Worm (Caenorhabditis elegans) whole organism, young adult: ENCODE results near the gene praf-3.

Source experiments
- C06A6.2 ChIP-seq: fragments of 200-800 bp; sonication (Bioruptor generic); conservative IDR thresholded peaks from 2 replicates; pipeline ENCODE4 v1.3.6; 2022; ENCODE audit warnings: missing genetic modification characterization, missing compliant biosample characterization
- D2030.7 ChIP-seq: fragments of 200-800 bp; sonication (Bioruptor generic); IDR thresholded peaks from 2 replicates; pipeline ENCODE4 v1.3.6; 2022; ENCODE audit warnings: missing genetic modification reagents, missing genetic modification characterization, missing compliant biosample characterization
- F10E7.11 ChIP-seq: sonication (generic microtip); optimal IDR thresholded peaks from 2 replicates; lab custom pipeline; 2017; ENCODE audit warnings: mild to moderate bottlenecking, missing genetic modification characterization, moderate library complexity, missing compliant biosample characterization
- F37B4.10 ChIP-seq: fragments of 200-800 bp; sonication (Bioruptor generic); IDR thresholded peaks from 2 replicates; pipeline ENCODE4 v1.3.6; 2022; ENCODE audit warnings: missing genetic modification characterization, missing compliant biosample characterization
- F52B5.7 ChIP-seq: sonication (generic microtip); optimal IDR thresholded peaks from 2 replicates; lab custom pipeline; 2016; ENCODE audit warnings: mild to moderate bottlenecking, missing genetic modification characterization, missing compliant biosample characterization
- F57A8.1 ChIP-seq: fragments of 200-800 bp; sonication (Bioruptor generic); optimal IDR thresholded peaks from 2 replicates; lab custom pipeline; 2018; ENCODE audit warnings: mild to moderate bottlenecking, missing genetic modification characterization, moderate library complexity, missing compliant biosample characterization
- T07F8.4 ChIP-seq: sonication (generic microtip); optimal IDR thresholded peaks from 2 replicates; lab custom pipeline; 2016; ENCODE audit warnings: mild to moderate bottlenecking, missing genetic modification characterization, moderate library complexity, missing compliant biosample characterization
- Y95B8A.8 ChIP-seq: fragments of 200-800 bp; sonication (Bioruptor generic); IDR thresholded peaks from 2 replicates; pipeline ENCODE4 v1.3.6; 2022; ENCODE audit warnings: missing genetic modification reagents, missing genetic modification characterization, missing compliant biosample characterization
- aptf-2 ChIP-seq: fragments of 200-800 bp; sonication (Bioruptor generic); conservative IDR thresholded peaks from 2 replicates; pipeline ENCODE4 v1.3.6; 2022; ENCODE audit warnings: missing genetic modification reagents, missing genetic modification characterization, missing compliant biosample characterization
- atf-7 ChIP-seq: sonication (generic microtip); optimal IDR thresholded peaks from 2 replicates; lab custom pipeline; 2017; ENCODE audit warnings: mild to moderate bottlenecking, missing genetic modification characterization, missing compliant biosample characterization
- attf-3 ChIP-seq: fragments of 200-800 bp; sonication (Bioruptor generic); conservative IDR thresholded peaks from 2 replicates; pipeline ENCODE4 v1.3.6; 2022; ENCODE audit warnings: missing genetic modification reagents, missing genetic modification characterization, missing compliant biosample characterization
- attf-5 ChIP-seq: fragments of 200-800 bp; sonication (Bioruptor generic); optimal IDR thresholded peaks from 2 replicates; lab custom pipeline; 2018; ENCODE audit warnings: mild to moderate bottlenecking, missing genetic modification characterization, missing compliant biosample characterization
- bed-1 ChIP-seq: fragments of 200-800 bp; sonication (Bioruptor generic); IDR thresholded peaks from 2 replicates; pipeline ENCODE4 v1.3.6; 2022; ENCODE audit warnings: missing genetic modification reagents, missing genetic modification characterization, missing compliant biosample characterization
- cebp-1 ChIP-seq, 2 experiments: fragments of 200-800 bp in 1 of 2; sonication (Bioruptor generic) in 1 of 2; sonication (generic microtip) in 1 of 2; IDR thresholded peaks in 1 of 2; optimal IDR thresholded peaks in 1 of 2; 2 replicates each; pipeline versions ENCODE4 v1.3.6 to Lab custom; 2017 to 2022; ENCODE audit warnings: missing compliant biosample characterization in 2 of 2, missing genetic modification characterization in 2 of 2, mild to moderate bottlenecking in 1 of 2, missing genetic modification reagents in 1 of 2, moderate library complexity in 1 of 2
- cebp-2 ChIP-seq: fragments of 200-800 bp; sonication (Bioruptor generic); IDR thresholded peaks from 2 replicates; pipeline ENCODE4 v1.3.6; 2022; ENCODE audit warnings: missing genetic modification characterization, missing compliant biosample characterization
- ceh-100 ChIP-seq: fragments of 200-800 bp; sonication (Bioruptor generic); IDR thresholded peaks from 2 replicates; pipeline ENCODE4 v1.3.6; 2022; ENCODE audit warnings: missing genetic modification reagents, missing genetic modification characterization, missing compliant biosample characterization
- ceh-40 ChIP-seq: fragments of 200-800 bp; sonication (Bioruptor generic); IDR thresholded peaks from 2 replicates; pipeline ENCODE4 v1.3.6; 2022; ENCODE audit warnings: missing genetic modification characterization, missing compliant biosample characterization
- dpl-1 ChIP-seq: fragments of 150-350 bp; optimal IDR thresholded peaks from 2 replicates; lab custom pipeline; 2014; ENCODE audit warnings: missing biosample characterization, missing genetic modification reagents, missing genetic modification characterization
- egl-18 ChIP-seq: fragments of 200-800 bp; sonication (Bioruptor generic); IDR thresholded peaks from 2 replicates; pipeline ENCODE4 v1.3.6; 2022; ENCODE audit warnings: missing genetic modification reagents, missing genetic modification characterization, missing compliant biosample characterization
- egrh-3 ChIP-seq: fragments of 200-800 bp; sonication (Bioruptor generic); IDR thresholded peaks from 2 replicates; pipeline ENCODE4 v1.3.6; 2022; ENCODE audit warnings: missing genetic modification reagents, missing genetic modification characterization, missing compliant biosample characterization
- him-1 ChIP-seq: sonication (generic microtip); optimal IDR thresholded peaks from 2 replicates; lab custom pipeline; 2016; ENCODE audit warnings: missing genotype, missing genetic modification reagents, missing genetic modification characterization, missing compliant biosample characterization
- hmg-1.2 ChIP-seq: fragments of 200-800 bp; sonication (Bioruptor generic); IDR thresholded peaks from 2 replicates; pipeline ENCODE4 v1.3.6; 2022; ENCODE audit warnings: missing genetic modification reagents, missing genetic modification characterization, missing compliant biosample characterization
- hmg-20 ChIP-seq: fragments of 200-800 bp; sonication (Bioruptor generic); IDR thresholded peaks from 2 replicates; pipeline ENCODE4 v1.3.6; 2022; ENCODE audit warnings: missing genetic modification reagents, missing genetic modification characterization, missing compliant biosample characterization
- lag-1 ChIP-seq: fragments of 200-800 bp; sonication (Bioruptor generic); IDR thresholded peaks from 2 replicates; pipeline ENCODE4 v1.3.6; 2022; ENCODE audit warnings: missing genetic modification reagents, missing genetic modification characterization, missing compliant biosample characterization
- let-526 ChIP-seq: fragments of 200-800 bp; sonication (Bioruptor generic); IDR thresholded peaks from 2 replicates; pipeline ENCODE4 v1.3.6; 2022; ENCODE audit warnings: missing genetic modification reagents, missing genetic modification characterization, missing compliant biosample characterization
- lin-26 ChIP-seq: fragments of 200-800 bp; sonication (Bioruptor generic); IDR thresholded peaks from 2 replicates; pipeline ENCODE4 v1.3.6; 2022; ENCODE audit warnings: missing genetic modification reagents, missing genetic modification characterization, missing compliant biosample characterization
- lin-35 ChIP-seq, 3 experiments: fragments of 150-350 bp in 2 of 3; sonication (generic microtip) in 1 of 3; optimal IDR thresholded peaks; 2 replicates each; lab custom pipeline; 2014 to 2018; ENCODE audit warnings: missing biosample characterization in 3 of 3, missing genetic modification characterization in 3 of 3, missing genetic modification reagents in 3 of 3
- lir-1 ChIP-seq: fragments of 200-800 bp; sonication (Bioruptor generic); conservative IDR thresholded peaks from 2 replicates; pipeline ENCODE4 v1.3.6; 2022; ENCODE audit warnings: missing genetic modification reagents, missing genetic modification characterization, missing compliant biosample characterization
- lsl-1 ChIP-seq: fragments of 200-800 bp; sonication (Bioruptor generic); optimal IDR thresholded peaks from 2 replicates; lab custom pipeline; 2018; ENCODE audit warnings: mild to moderate bottlenecking, missing genetic modification characterization, moderate library complexity, missing compliant biosample characterization
- madf-10 ChIP-seq: sonication (generic microtip); optimal IDR thresholded peaks from 2 replicates; lab custom pipeline; 2016; ENCODE audit warnings: mild to moderate bottlenecking, missing genetic modification characterization, missing compliant biosample characterization
- madf-6 ChIP-seq: fragments of 200-800 bp; sonication (Bioruptor generic); IDR thresholded peaks from 2 replicates; pipeline ENCODE4 v1.3.6; 2022; ENCODE audit warnings: missing genetic modification reagents, missing genetic modification characterization, missing compliant biosample characterization
- mcd-1 ChIP-seq: fragments of 200-800 bp; sonication (Bioruptor generic); IDR thresholded peaks from 2 replicates; pipeline ENCODE4 v1.3.6; 2022; ENCODE audit warnings: missing genetic modification reagents, missing genetic modification characterization, missing compliant biosample characterization
- mxl-1 ChIP-seq: sonication (generic microtip); optimal IDR thresholded peaks from 2 replicates; lab custom pipeline; 2016; ENCODE audit warnings: missing genetic modification characterization, missing compliant biosample characterization
- nfya-2 ChIP-seq: fragments of 200-800 bp; sonication (Bioruptor generic); IDR thresholded peaks from 2 replicates; pipeline ENCODE4 v1.3.6; 2022; ENCODE audit warnings: missing genetic modification reagents, missing genetic modification characterization, missing compliant biosample characterization
- nhr-120 ChIP-seq: fragments of 200-800 bp; sonication (Bioruptor generic); IDR thresholded peaks from 2 replicates; pipeline ENCODE4 v1.3.6; 2022; ENCODE audit warnings: missing genetic modification characterization, missing compliant biosample characterization
- nhr-27 ChIP-seq: fragments of 200-800 bp; sonication (Bioruptor generic); optimal IDR thresholded peaks from 2 replicates; lab custom pipeline; 2018; ENCODE audit warnings: mild to moderate bottlenecking, missing genetic modification characterization, moderate library complexity, missing compliant biosample characterization
- pbrm-1 ChIP-seq: fragments of 200-800 bp; sonication (Bioruptor generic); IDR thresholded peaks from 2 replicates; pipeline ENCODE4 v1.3.6; 2022; ENCODE audit warnings: missing genetic modification reagents, missing genetic modification characterization, missing compliant biosample characterization
- rcor-1 ChIP-seq: fragments of 200-800 bp; sonication (Bioruptor generic); IDR thresholded peaks from 2 replicates; pipeline ENCODE4 v1.3.6; 2022; ENCODE audit warnings: missing genetic modification reagents, missing genetic modification characterization, missing compliant biosample characterization
- rpc-1 ChIP-seq, 2 experiments: fragments of 150-350 bp in 1 of 2; sonication (generic microtip) in 1 of 2; optimal IDR thresholded peaks; 2 replicates each; lab custom pipeline; 2014 to 2018; ENCODE audit warnings: missing biosample characterization in 1 of 2, missing genetic modification characterization in 1 of 2, missing genetic modification reagents in 1 of 2, missing genotype in 1 of 2
- sea-2 ChIP-seq: fragments of 200-800 bp; sonication (Bioruptor generic); IDR thresholded peaks from 2 replicates; pipeline ENCODE4 v1.3.6; 2022; ENCODE audit warnings: missing genetic modification characterization, missing compliant biosample characterization
- snpc-1.3 ChIP-seq: sonication (generic microtip); optimal IDR thresholded peaks from 2 replicates; lab custom pipeline; 2017; ENCODE audit warnings: missing genetic modification characterization, mild to moderate bottlenecking, missing compliant biosample characterization, antibody characterized with exemption, moderate library complexity, missing genotype, missing genetic modification reagents; ENCODE audit not compliant: insufficient read depth
- somi-1 ChIP-seq: fragments of 200-800 bp; sonication (Bioruptor generic); optimal IDR thresholded peaks from 2 replicates; lab custom pipeline; 2018; ENCODE audit warnings: mild to moderate bottlenecking, missing genetic modification characterization, missing compliant biosample characterization
- sptf-2 ChIP-seq: fragments of 200-800 bp; sonication (Bioruptor generic); optimal IDR thresholded peaks from 2 replicates; lab custom pipeline; 2018; ENCODE audit warnings: mild to moderate bottlenecking, missing genetic modification characterization, missing compliant biosample characterization
- tbp1 ChIP-seq: fragments of 200-800 bp; sonication (Bioruptor generic); optimal IDR thresholded peaks from 2 replicates; lab custom pipeline; 2018; ENCODE audit warnings: mild to moderate bottlenecking, missing genetic modification characterization, missing compliant biosample characterization
- unc-62 ChIP-seq: fragments of 150-350 bp; optimal IDR thresholded peaks from 2 replicates; lab custom pipeline; 2014; ENCODE audit warnings: missing biosample characterization, missing genetic modification reagents, missing genetic modification characterization
- zim-3 ChIP-seq: sonication (generic microtip); optimal IDR thresholded peaks from 2 replicates; lab custom pipeline; 2017; ENCODE audit warnings: mild to moderate bottlenecking, missing genetic modification characterization, moderate library complexity, missing compliant biosample characterization
- ztf-25 ChIP-seq: fragments of 200-800 bp; sonication (Bioruptor generic); IDR thresholded peaks from 2 replicates; pipeline ENCODE4 v1.3.6; 2022; ENCODE audit warnings: missing genetic modification reagents, missing genetic modification characterization, missing compliant biosample characterization
- ztf-6 ChIP-seq: fragments of 200-800 bp; sonication (Bioruptor generic); IDR thresholded peaks from 2 replicates; pipeline ENCODE4 v1.3.6; 2022; ENCODE audit warnings: missing genetic modification reagents, missing genetic modification characterization, missing compliant biosample characterization

praf-3 gene

ce11 chrIV:8375381-8375780 is 4.4 kb upstream of the praf-3 start (continued):
- TF ChIP-seq F52B5.7 (tag; lab: Kevin White, UChicago) (peak; percentile 74), sea-2 (GFP tag; lab: Robert Waterston, UW) (no peak), ztf-25 (GFP tag; lab: Robert Waterston, UW) (peak; percentile 44; the same call in 1 of the 2 replicates), nfya-2 (no peak), bed-1 (GFP tag; lab: Robert Waterston, UW) (no peak), let-526 (GFP tag; lab: Robert Waterston, UW) (no peak), zim-3 (peak; percentile 75), him-1 (tag; lab: Kevin White, UChicago) (peak; percentile 88), dpl-1 (GFP tag; lab: Kevin White, UChicago) (no peak), snpc-1.3 (tag; lab: Kevin White, UChicago) (peak; percentile 84), F10E7.11 (tag; lab: Kevin White, UChicago) (no peak), rpc-1 (optimal IDR thresholded peaks at IDR 0.05; lab: Kevin White, UChicago) (peak; percentile 87), rpc-1 (tag; optimal IDR thresholded peaks at IDR 0.05; lab: Kevin White, UChicago) (peak; percentile 86), ztf-6 (0 out of 2 replicates have a peak, but pooled peaks have one; percentile 48), ceh-40 (no peak), nhr-27 (tag; lab: Kevin White, UChicago) (peak; percentile 21), madf-6 (GFP tag; lab: Robert Waterston, UW) (peak; percentile 58; the same call in 1 of the 2 replicates), T07F8.4 (tag; lab: Kevin White, UChicago) (peak; percentile 76), F37B4.10 (GFP tag; lab: Robert Waterston, UW) (no peak), lir-1 (GFP tag; lab: Robert Waterston, UW) (0 out of 2 replicates have a peak, but pooled peaks have one; percentile 45), egl-18 (GFP tag; lab: Robert Waterston, UW) (no peak), lag-1 (GFP tag; lab: Robert Waterston, UW) (no peak), lin-26 (peak; percentile 84), attf-5 (GFP tag; lab: Kevin White, UChicago) (peak; percentile 49), nhr-120 (GFP tag; lab: Robert Waterston, UW) (no peak), F57A8.1 (no peak), attf-3 (GFP tag; lab: Robert Waterston, UW) (peak; percentile 67), ceh-100 (GFP tag; lab: Robert Waterston, UW) (no peak), mcd-1 (GFP tag; lab: Robert Waterston, UW) (peak; percentile 59; the same call in 1 of the 2 replicates), sptf-2 (GFP tag; lab: Kevin White, UChicago) (peak; percentile 49), somi-1 (GFP tag; lab: Kevin White, UChicago) (peak; percentile 55), cebp-1 (GFP tag; IDR thresholded peaks at IDR 0.05; lab: Robert Waterston, UW) (0 out of 2 replicates have a peak, but pooled peaks have one; percentile 9), cebp-1 (tag; optimal IDR thresholded peaks at IDR 0.05; lab: Kevin White, UChicago) (peak; percentile 70), lin-35 (GFP tag; optimal IDR thresholded peaks at IDR 0.05; lab: Kevin White, UChicago) (peak in 1 of 3 experiments; percentile 61), aptf-2 (GFP tag; lab: Robert Waterston, UW) (no peak), hmg-20 (GFP tag; lab: Robert Waterston, UW) (0 out of 2 replicates have a peak, but pooled peaks have one; percentile 37), atf-7 (tag; lab: Kevin White, UChicago) (peak; percentile 31), tbp1 (GFP tag; lab: Kevin White, UChicago) (peak; percentile 89), Y95B8A.8 (peak; percentile 80), hmg-1.2 (peak; percentile 63), mxl-1 (peak; percentile 76), cebp-2 (GFP tag; lab: Robert Waterston, UW) (no peak), unc-62 (GFP tag; lab: Kevin White, UChicago) (no peak), egrh-3 (GFP tag; lab: Robert Waterston, UW) (no peak), C06A6.2 (GFP tag; lab: Robert Waterston, UW) (no peak), lsl-1 (GFP tag; lab: Kevin White, UChicago) (peak; percentile 44), D2030.7 (GFP tag; lab: Robert Waterston, UW) (peak; percentile 47; the same call in 1 of the 2 replicates), madf-10 (tag; lab: Kevin White, UChicago) (peak; percentile 56), pbrm-1 (GFP tag; lab: Robert Waterston, UW) (peak; percentile 62; the same call in 1 of the 2 replicates), rcor-1 (peak; percentile 71)
